Fruit fly (Drosophila melanogaster): ENCODE results near the gene ND-SGDH.

The ND-SGDH gene

dm6 chr3L:12095960-12096359 is 42.4 kb downstream of the ND-SGDH start:
- TF ChIP-seq CG9948 (tag; optimal IDR thresholded peaks at IDR 0.05), result no peak
- TF ChIP-seq CG32121 (GFP tag; IDR thresholded peaks at IDR 0.05), result no peak

dm6 chr3L:12092860-12093359 is 45.5 kb downstream of the ND-SGDH start:
- TF ChIP-seq CG34367 (tag; optimal IDR thresholded peaks at IDR 0.05), result no peak
- TF ChIP-seq Snoo (tag; optimal IDR thresholded peaks at IDR 0.05), result no peak
- TF ChIP-seq Ets98B (GFP tag; IDR thresholded peaks at IDR 0.05), result no peak
- TF ChIP-seq Pif1B (GFP tag; optimal IDR thresholded peaks at IDR 0.05), result no peak
- no peak for TF ChIP-seq CG10348 (GFP tag; IDR thresholded peaks at IDR 0.05)
- 0 out of 3 replicates have a peak, but pooled peaks have one; percentile 23 for TF ChIP-seq CG4496 (GFP tag; IDR thresholded peaks at IDR 0.05)
- no peak for TF ChIP-seq CG17806 (tag; optimal IDR thresholded peaks at IDR 0.05)
- TF ChIP-seq rn (GFP tag; IDR thresholded peaks at IDR 0.05), result no peak
- no peak for TF ChIP-seq CG13204 (GFP tag; optimal IDR thresholded peaks at IDR 0.05)
- TF ChIP-seq CG15710 (tag; optimal IDR thresholded peaks at IDR 0.05), result no peak
- TF ChIP-seq EcR (GFP tag; optimal IDR thresholded peaks at IDR 0.05), result peak; percentile 13

- TF ChIP-seq CG8301 (tag; optimal IDR thresholded peaks at IDR 0.05), result no peak
- no peak for TF ChIP-seq CG12605 (GFP tag; IDR thresholded peaks at IDR 0.05)
- no peak for TF ChIP-seq CG14655 (GFP tag; optimal IDR thresholded peaks at IDR 0.05)
- peak; percentile 44; the same call in 1 of the 2 replicates for TF ChIP-seq CG32121 (GFP tag; IDR thresholded peaks at IDR 0.05)
- TF ChIP-seq Snoo (tag; optimal IDR thresholded peaks at IDR 0.05), result no peak
- no peak for TF ChIP-seq Pif1A (GFP tag; optimal IDR thresholded peaks at IDR 0.05)
- peak; percentile 3 for TF ChIP-seq Pif1B (GFP tag; optimal IDR thresholded peaks at IDR 0.05)
- TF ChIP-seq CG10348 (GFP tag; IDR thresholded peaks at IDR 0.05), result 0 out of 2 replicates have a peak, but pooled peaks have one; percentile 18
- TF ChIP-seq Ets98B (GFP tag; IDR thresholded peaks at IDR 0.05), result 0 out of 2 replicates have a peak, but pooled peaks have one; percentile 44
- peak; percentile 74 for TF ChIP-seq CG4496 (GFP tag; IDR thresholded peaks at IDR 0.05)
- TF ChIP-seq CG9948 (tag; optimal IDR thresholded peaks at IDR 0.05), result no peak
- peak; percentile 24 for TF ChIP-seq CG8159 (tag; optimal IDR thresholded peaks at IDR 0.05)
Observed at dm6 chr3L:12090898-12091685, 47.3 kb downstream of the ND-SGDH start.

dm6 chr3L:12090184-12090897 is 48.0 kb downstream of the ND-SGDH start:
- TF ChIP-seq CG12605 (GFP tag; IDR thresholded peaks at IDR 0.05) (0 out of 2 replicates have a peak, but pooled peaks have one; percentile 28), rn (GFP tag; IDR thresholded peaks at IDR 0.05) (no peak), CG14655 (GFP tag; optimal IDR thresholded peaks at IDR 0.05) (peak; percentile 43), EcR (GFP tag; optimal IDR thresholded peaks at IDR 0.05) (peak; percentile 71), Snoo (tag; optimal IDR thresholded peaks at IDR 0.05) (peak; percentile 67), CG15710 (tag; optimal IDR thresholded peaks at IDR 0.05) (peak; percentile 2), Pif1A (GFP tag; optimal IDR thresholded peaks at IDR 0.05) (peak; percentile 40), CG34367 (tag; optimal IDR thresholded peaks at IDR 0.05) (no peak), Pif1B (GFP tag; optimal IDR thresholded peaks at IDR 0.05) (peak; percentile 39), gl (tag; optimal IDR thresholded peaks at IDR 0.05) (peak; percentile 9), D1 (tag; optimal IDR thresholded peaks at IDR 0.05) (peak; percentile 4), CG17806 (tag; optimal IDR thresholded peaks at IDR 0.05) (no peak), CG13204 (GFP tag; optimal IDR thresholded peaks at IDR 0.05) (no peak), Ets98B (GFP tag; IDR thresholded peaks at IDR 0.05) (no peak), CG4496 (GFP tag; IDR thresholded peaks at IDR 0.05) (peak; percentile 72; the same call in 2 of the 3 replicates), CG10348 (GFP tag; IDR thresholded peaks at IDR 0.05) (no peak), CG8159 (tag; optimal IDR thresholded peaks at IDR 0.05) (peak; percentile 24), CG32121 (GFP tag; IDR thresholded peaks at IDR 0.05) (peak; percentile 19; the same call in 1 of the 2 replicates), fd96Ca (GFP tag; IDR thresholded peaks at IDR 0.05) (no peak), CG8301 (tag; optimal IDR thresholded peaks at IDR 0.05) (peak; percentile 18), CG9948 (tag; optimal IDR thresholded peaks at IDR 0.05) (no peak)

dm6 chr3L:12088326-12088725 is 50.1 kb downstream of the ND-SGDH start, which contains the start of gene CG17154:
CG17154 (plus strand) TSS chr3L:12088626.
- TF ChIP-seq Pif1B (GFP tag; optimal IDR thresholded peaks at IDR 0.05), result no peak
- no peak for TF ChIP-seq CG9948 (tag; optimal IDR thresholded peaks at IDR 0.05)
- TF ChIP-seq CG17806 (tag; optimal IDR thresholded peaks at IDR 0.05), result no peak
- TF ChIP-seq CG4496 (GFP tag; IDR thresholded peaks at IDR 0.05), result no peak
- TF ChIP-seq CG10348 (GFP tag; IDR thresholded peaks at IDR 0.05), result no peak
- TF ChIP-seq rn (GFP tag; IDR thresholded peaks at IDR 0.05), result no peak
- no peak for TF ChIP-seq CG8159 (tag; optimal IDR thresholded peaks at IDR 0.05)
- TF ChIP-seq CG32121 (GFP tag; IDR thresholded peaks at IDR 0.05), result no peak
- TF ChIP-seq Pif1A (GFP tag; optimal IDR thresholded peaks at IDR 0.05), result no peak
- no peak for TF ChIP-seq D1 (tag; optimal IDR thresholded peaks at IDR 0.05)
- TF ChIP-seq CG14655 (GFP tag; optimal IDR thresholded peaks at IDR 0.05), result no peak
- TF ChIP-seq EcR (GFP tag; optimal IDR thresholded peaks at IDR 0.05), result no peak
- no peak for TF ChIP-seq gl (tag; optimal IDR thresholded peaks at IDR 0.05)
- TF ChIP-seq Ets98B (GFP tag; IDR thresholded peaks at IDR 0.05), result no peak
- TF ChIP-seq CG15710 (tag; optimal IDR thresholded peaks at IDR 0.05), result no peak
- no peak for TF ChIP-seq fd96Ca (GFP tag; IDR thresholded peaks at IDR 0.05)
- no peak for TF ChIP-seq CG34367 (tag; optimal IDR thresholded peaks at IDR 0.05)
- no peak for TF ChIP-seq CG8301 (tag; optimal IDR thresholded peaks at IDR 0.05)

Data from whole organism, pupa.